Worm (Caenorhabditis elegans): ENCODE measurements around the gene C06A6.4.

The C06A6.4 gene

ce11 chrIV:7789521-7789949 lies 39.6 kb downstream of the C06A6.4 start, which contains the start of gene imp-3:
imp-3 (minus strand) TSS chrIV:7789613.
- TF ChIP-seq F13C5.2 (tag; optimal IDR thresholded peaks at IDR 0.05) (no peak), hmbx-1 (tag; optimal IDR thresholded peaks at IDR 0.05) (no peak), ama-1 (optimal IDR thresholded peaks at IDR 0.05) (peak; percentile 67), tbx-37 (GFP tag; conservative IDR thresholded peaks at IDR 0.05) (no peak), hmg-4 (GFP tag; optimal IDR thresholded peaks at IDR 0.05) (no peak), ceh-13 (GFP tag; optimal IDR thresholded peaks at IDR 0.05) (no peak), aly-1 (tag; optimal IDR thresholded peaks at IDR 0.05) (no peak), sea-1 (GFP tag; conservative IDR thresholded peaks at IDR 0.05) (0 out of 2 replicates have a peak, but pooled peaks have one; percentile 21), tbx-11 (GFP tag; IDR thresholded peaks at IDR 0.05) (no peak)

ce11 chrIV:7785506-7786065 lies 43.5 kb downstream of the C06A6.4 start, which contains the start of gene tag-322:
tag-322 (minus strand) TSS chrIV:7785556.
- TF ChIP-seq sea-1 (GFP tag; conservative IDR thresholded peaks at IDR 0.05) (no peak), scrt-1 (GFP tag; IDR thresholded peaks at IDR 0.05) (no peak), ceh-36 (tag; optimal IDR thresholded peaks at IDR 0.05) (no peak), B0310.2 (tag; optimal IDR thresholded peaks at IDR 0.05) (no peak), hmbx-1 (tag; optimal IDR thresholded peaks at IDR 0.05) (no peak), ets-7 (tag; optimal IDR thresholded peaks at IDR 0.05) (no peak), F13C5.2 (tag; optimal IDR thresholded peaks at IDR 0.05) (no peak), flt-1 (GFP tag; IDR thresholded peaks at IDR 0.05) (no peak), hnd-1 (tag; optimal IDR thresholded peaks at IDR 0.05) (no peak), ama-1 (optimal IDR thresholded peaks at IDR 0.05) (no peak), ceh-13 (GFP tag; optimal IDR thresholded peaks at IDR 0.05) (no peak), aly-1 (tag; optimal IDR thresholded peaks at IDR 0.05) (no peak), tra-4 (tag; optimal IDR thresholded peaks at IDR 0.05) (no peak), tbx-37 (GFP tag; conservative IDR thresholded peaks at IDR 0.05) (no peak), pes-1 (GFP tag; IDR thresholded peaks at IDR 0.05) (no peak), hmg-4 (GFP tag; optimal IDR thresholded peaks at IDR 0.05) (no peak), tbx-11 (GFP tag; IDR thresholded peaks at IDR 0.05) (no peak)

ce11 chrIV:7783801-7784411 lies 45.2 kb downstream of the C06A6.4 start, which contains the start of gene tag-321:
tag-321 (minus strand) TSS chrIV:7783851.
- TF ChIP-seq flt-1 (GFP tag; IDR thresholded peaks at IDR 0.05) (no peak), ceh-13 (GFP tag; optimal IDR thresholded peaks at IDR 0.05) (no peak), sea-1 (GFP tag; conservative IDR thresholded peaks at IDR 0.05) (no peak), ceh-36 (tag; optimal IDR thresholded peaks at IDR 0.05) (no peak), scrt-1 (GFP tag; IDR thresholded peaks at IDR 0.05) (no peak), tbx-37 (GFP tag; conservative IDR thresholded peaks at IDR 0.05) (no peak), ama-1 (optimal IDR thresholded peaks at IDR 0.05) (no peak), pes-1 (GFP tag; IDR thresholded peaks at IDR 0.05) (no peak), tbx-11 (GFP tag; IDR thresholded peaks at IDR 0.05) (no peak), F13C5.2 (tag; optimal IDR thresholded peaks at IDR 0.05) (no peak), aly-1 (tag; optimal IDR thresholded peaks at IDR 0.05) (no peak), hmbx-1 (tag; optimal IDR thresholded peaks at IDR 0.05) (no peak), B0310.2 (tag; optimal IDR thresholded peaks at IDR 0.05) (no peak), tra-4 (tag; optimal IDR thresholded peaks at IDR 0.05) (no peak), hnd-1 (tag; optimal IDR thresholded peaks at IDR 0.05) (no peak), ets-7 (tag; optimal IDR thresholded peaks at IDR 0.05) (no peak), hmg-4 (GFP tag; optimal IDR thresholded peaks at IDR 0.05) (no peak)

DNA sequence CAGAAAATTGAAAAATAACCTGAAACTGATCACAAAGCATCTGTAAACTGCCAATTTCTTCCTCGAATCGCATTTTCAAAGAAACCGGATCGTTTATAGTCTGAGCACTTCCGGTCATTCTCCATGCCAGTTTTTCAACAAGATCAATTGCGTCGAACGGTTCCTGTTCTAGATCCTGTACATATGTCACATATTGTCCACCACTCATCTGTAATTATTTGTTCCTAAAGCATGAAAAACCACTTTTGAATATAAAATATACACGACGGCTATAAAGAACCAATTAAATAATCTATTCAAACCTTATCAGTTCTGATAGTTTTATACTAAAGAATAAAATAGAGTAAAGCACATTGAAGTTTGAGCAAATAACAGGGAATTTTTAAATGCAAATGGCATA lies 46.8 kb downstream of the C06A6.4 start, which contains the start of gene sec-10:
Gene sec-10 (minus strand): TSS at position 208 of the 400 bp plus-strand sequence.
- TF ChIP-seq F13C5.2 (tag; optimal IDR thresholded peaks at IDR 0.05), result no peak
- no peak for TF ChIP-seq ets-7 (tag; optimal IDR thresholded peaks at IDR 0.05)
- TF ChIP-seq ceh-13 (GFP tag; optimal IDR thresholded peaks at IDR 0.05), result no peak
- TF ChIP-seq pes-1 (GFP tag; IDR thresholded peaks at IDR 0.05), result no peak
- TF ChIP-seq B0310.2 (tag; optimal IDR thresholded peaks at IDR 0.05), result no peak
- no peak for TF ChIP-seq hmbx-1 (tag; optimal IDR thresholded peaks at IDR 0.05)
- no peak for TF ChIP-seq hnd-1 (tag; optimal IDR thresholded peaks at IDR 0.05)
- no peak for TF ChIP-seq tbx-37 (GFP tag; conservative IDR thresholded peaks at IDR 0.05)
- no peak for TF ChIP-seq scrt-1 (GFP tag; IDR thresholded peaks at IDR 0.05)
- no peak for TF ChIP-seq aly-1 (tag; optimal IDR thresholded peaks at IDR 0.05)
- no peak for TF ChIP-seq tra-4 (tag; optimal IDR thresholded peaks at IDR 0.05)
- no peak for TF ChIP-seq ceh-36 (tag; optimal IDR thresholded peaks at IDR 0.05)
- TF ChIP-seq flt-1 (GFP tag; IDR thresholded peaks at IDR 0.05), result no peak
- TF ChIP-seq hmg-4 (GFP tag; optimal IDR thresholded peaks at IDR 0.05), result no peak
- no peak for TF ChIP-seq tbx-11 (GFP tag; IDR thresholded peaks at IDR 0.05)
- no peak for TF ChIP-seq ama-1 (optimal IDR thresholded peaks at IDR 0.05)
- TF ChIP-seq sea-1 (GFP tag; conservative IDR thresholded peaks at IDR 0.05), result no peak

DNA sequence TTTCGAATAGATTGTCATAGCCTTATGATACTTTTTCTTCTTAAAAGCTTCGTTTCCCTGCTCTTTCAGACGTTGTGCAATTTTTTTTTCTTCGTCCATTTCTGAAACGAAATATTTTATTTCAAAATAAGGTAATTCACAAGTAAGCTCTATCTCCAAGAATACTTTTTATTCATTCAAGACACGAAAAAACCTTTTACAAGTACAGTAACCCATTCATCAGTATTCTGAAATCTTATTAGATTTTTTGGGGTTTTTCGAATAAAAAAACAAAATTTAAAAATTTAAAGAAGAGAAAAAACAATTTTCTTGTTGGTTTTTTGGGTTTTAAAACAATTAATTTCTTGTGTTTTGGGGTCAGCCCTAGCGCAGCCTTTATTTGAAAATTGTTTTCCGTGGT lies 50.2 kb downstream of the C06A6.4 start, which contains the start of gene rpap-3:
Gene rpap-3 (minus strand): TSS at position 101 of the 400 bp plus-strand sequence.
- TF ChIP-seq ets-7 (tag; optimal IDR thresholded peaks at IDR 0.05) (no peak), scrt-1 (GFP tag; IDR thresholded peaks at IDR 0.05) (no peak), ceh-13 (GFP tag; optimal IDR thresholded peaks at IDR 0.05) (no peak), sea-1 (GFP tag; conservative IDR thresholded peaks at IDR 0.05) (no peak), aly-1 (tag; optimal IDR thresholded peaks at IDR 0.05) (no peak), tra-4 (tag; optimal IDR thresholded peaks at IDR 0.05) (no peak), pes-1 (GFP tag; IDR thresholded peaks at IDR 0.05) (no peak), tbx-37 (GFP tag; conservative IDR thresholded peaks at IDR 0.05) (no peak), hmg-4 (GFP tag; optimal IDR thresholded peaks at IDR 0.05) (no peak), F13C5.2 (tag; optimal IDR thresholded peaks at IDR 0.05) (no peak), tbx-11 (GFP tag; IDR thresholded peaks at IDR 0.05) (no peak), hmbx-1 (tag; optimal IDR thresholded peaks at IDR 0.05) (no peak), flt-1 (GFP tag; IDR thresholded peaks at IDR 0.05) (no peak), hnd-1 (tag; optimal IDR thresholded peaks at IDR 0.05) (no peak), ceh-36 (tag; optimal IDR thresholded peaks at IDR 0.05) (no peak), B0310.2 (tag; optimal IDR thresholded peaks at IDR 0.05) (no peak), ama-1 (optimal IDR thresholded peaks at IDR 0.05) (no peak)
